Worm (Caenorhabditis elegans) whole organism, L4/young adult: Measurements from ENCODE around the gene tpk-1.

Experiments used
- W03F9.2 ChIP-seq: fragments of 150-350 bp; optimal IDR thresholded peaks from 2 replicates; lab custom pipeline; 2014; ENCODE audit warnings: missing biosample characterization, missing genetic modification characterization
- him-1 ChIP-seq: sonication (generic microtip); optimal IDR thresholded peaks from 2 replicates; lab custom pipeline; 2016; ENCODE audit warnings: missing genotype, missing genetic modification reagents, missing genetic modification characterization, missing compliant biosample characterization

DNA sequence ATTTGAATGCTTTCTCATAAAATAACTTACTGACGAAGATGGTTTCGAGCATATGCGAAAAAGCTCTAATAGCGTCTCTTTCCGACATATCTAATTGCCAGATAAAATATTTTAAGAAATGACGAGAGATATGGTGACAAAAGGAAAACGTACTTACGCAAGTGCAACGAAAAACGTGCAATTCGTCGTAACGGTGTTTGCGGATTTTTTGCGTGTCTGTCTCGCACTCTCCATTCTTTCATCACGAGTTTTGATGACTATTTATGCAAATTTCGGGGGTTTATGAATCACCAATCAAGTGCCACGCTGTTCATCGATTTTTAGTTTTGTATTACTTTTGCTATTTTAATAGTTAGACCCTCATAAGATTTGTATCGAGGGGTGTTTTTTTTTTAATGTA lies 23.0 kb upstream of the tpk-1 start, which contains the start of gene ZK637.14:
- TF ChIP-seq him-1 (tag; lab: Kevin White, UChicago), result no peak
- TF ChIP-seq W03F9.2 (tag; lab: Kevin White, UChicago), result peak; percentile 53
